Fruit fly (Drosophila melanogaster) whole organism, embryonic: ENCODE measurements at regions not wholly inside any gene's neighbourhood (a gene's known extent, or its start where the extent isn't known, plus 50 kb on each side); places are given as distances from the start of the nearest gene placed in this dataset.

Source experiments
- C15 ChIP-seq: fragments of 200-800 bp; sonication (Bioruptor generic); IDR thresholded peaks from 3 replicates; pipeline ENCODE4 v1.3.6; 2022; ENCODE audit warnings: missing biosample characterization, missing genetic modification characterization
- CG11723 ChIP-seq: fragments of 200-800 bp; sonication (Bioruptor generic); optimal IDR thresholded peaks from 2 replicates; lab custom pipeline; 2017; ENCODE audit warnings: missing biosample characterization, mild to moderate bottlenecking, missing genetic modification characterization
- CG12769 ChIP-seq: fragments of 200-800 bp; sonication (Bioruptor generic); optimal IDR thresholded peaks from 2 replicates; lab custom pipeline; 2019; ENCODE audit warnings: missing biosample characterization, mild to moderate bottlenecking, missing genetic modification characterization, moderate library complexity
- CG3847 ChIP-seq: fragments of 200-800 bp; sonication (Bioruptor generic); IDR thresholded peaks from 2 replicates; pipeline ENCODE4 v1.3.6; 2022; ENCODE audit warnings: missing biosample characterization, missing genetic modification characterization
- Mrtf ChIP-seq: fragments of 200-800 bp; sonication (Bioruptor generic); IDR thresholded peaks from 3 replicates; pipeline ENCODE4 v1.3.6; 2022; ENCODE audit warnings: missing biosample characterization, missing genetic modification characterization
- bbx ChIP-seq: fragments of 200-800 bp; sonication (Bioruptor generic); IDR thresholded peaks from 2 replicates; pipeline ENCODE4 v1.3.6; 2022; ENCODE audit warnings: missing biosample characterization, missing genetic modification characterization; ENCODE audit not compliant: partially characterized antibody
- btn ChIP-seq: fragments of 200-800 bp; sonication (Bioruptor generic); optimal IDR thresholded peaks from 2 replicates; lab custom pipeline; 2016; ENCODE audit warnings: missing biosample characterization, missing genetic modification characterization
- esg ChIP-seq: fragments of 200-800 bp; sonication (Bioruptor generic); conservative IDR thresholded peaks from 2 replicates; pipeline ENCODE4 v1.3.6; 2022; ENCODE audit warnings: missing biosample characterization, missing genetic modification characterization
- h ChIP-seq: fragments of >200 bp; optimal IDR thresholded peaks from 2 replicates; lab custom pipeline; 2017
- kni ChIP-seq: fragments of 200-800 bp; sonication (Bioruptor generic); optimal IDR thresholded peaks from 3 replicates; lab custom pipeline; 2017; ENCODE audit warnings: mild to moderate bottlenecking, missing biosample characterization, missing genetic modification reagents, missing genetic modification characterization
- lola ChIP-seq, 3 experiments: fragments of >200 bp in 2 of 3; fragments of 200-800 bp in 1 of 3; sonication (Bioruptor generic) in 1 of 3; optimal IDR thresholded peaks; 2 replicates each; lab custom pipeline; 2017 to 2019; ENCODE audit warnings: missing biosample characterization in 3 of 3, missing genetic modification characterization in 3 of 3, mild to moderate bottlenecking in 1 of 3, moderate library complexity in 1 of 3
- nerfin-2 ChIP-seq: fragments of 200-800 bp; sonication (Bioruptor generic); IDR thresholded peaks from 2 replicates; pipeline ENCODE4 v1.3.6; 2022; ENCODE audit warnings: missing biosample characterization, missing genetic modification characterization; ENCODE audit not compliant: partially characterized antibody

- TF ChIP-seq lola (GFP tag; optimal IDR thresholded peaks at IDR 0.05; lab: Kevin White, UChicago) (no peak), C15 (GFP tag; lab: Robert Waterston, UW) (no peak), CG12769 (tag; lab: Kevin White, UChicago) (no peak), esg (GFP tag; lab: Robert Waterston, UW) (no peak), Mrtf (GFP tag; lab: Robert Waterston, UW) (no peak), CG11723 (GFP tag; lab: Kevin White, UChicago) (no peak), kni (GFP tag; lab: Kevin White, UChicago) (no peak), CG3847 (no peak), nerfin-2 (GFP tag; lab: Robert Waterston, UW) (no peak), btn (GFP tag; lab: Kevin White, UChicago) (no peak), bbx (GFP tag; lab: Robert Waterston, UW) (no peak), h (lab: Kevin White, UChicago) (no peak)
Measured at dm6 chrX:14074152-14074551, 74.1 kb downstream of the Ste12DOR start.
